Fruit fly (Drosophila melanogaster): ENCODE data around the gene Pp1alpha-96A.

DNA sequence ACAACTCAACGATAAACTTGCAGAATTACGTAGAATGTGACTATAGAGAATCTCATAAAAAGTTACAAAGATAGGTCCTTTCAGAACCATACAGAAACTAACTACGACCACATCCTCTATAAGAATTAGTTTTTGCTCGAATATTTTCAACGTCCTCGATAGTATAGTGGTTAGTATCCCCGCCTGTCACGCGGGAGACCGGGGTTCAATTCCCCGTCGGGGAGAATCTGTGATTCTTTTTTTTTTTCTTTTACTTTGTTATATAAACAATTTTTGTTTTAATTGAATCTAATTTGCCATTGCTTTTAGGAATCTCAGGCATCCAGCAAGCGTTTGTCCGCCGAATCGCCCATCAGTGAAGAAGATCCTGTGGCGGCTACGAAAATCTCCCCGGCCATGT, 37.1 kb downstream of the Pp1alpha-96A start:
- TF ChIP-seq CG12768 (GFP tag; optimal IDR thresholded peaks at IDR 0.05) (no peak), CG14711 (tag; optimal IDR thresholded peaks at IDR 0.05) (no peak), toe (GFP tag; optimal IDR thresholded peaks at IDR 0.05) (no peak)
